Worm (Caenorhabditis elegans) whole organism, young adult: Measurements from ENCODE around the gene gro-1.

Source experiments
- F52B5.7 ChIP-seq: sonication (generic microtip); optimal IDR thresholded peaks from 2 replicates; lab custom pipeline; 2016; ENCODE audit warnings: mild to moderate bottlenecking, missing genetic modification characterization, missing compliant biosample characterization
- Y56A3A.18 ChIP-seq: fragments of 200-800 bp; sonication (Bioruptor generic); IDR thresholded peaks from 2 replicates; pipeline ENCODE4 v1.3.6; 2022; ENCODE audit warnings: missing genetic modification reagents, missing genetic modification characterization, missing compliant biosample characterization
- aptf-3 ChIP-seq: fragments of 200-800 bp; sonication (Bioruptor generic); IDR thresholded peaks from 2 replicates; pipeline ENCODE4 v1.3.6; 2022; ENCODE audit warnings: missing genetic modification characterization, missing compliant biosample characterization
- egl-18 ChIP-seq: fragments of 200-800 bp; sonication (Bioruptor generic); IDR thresholded peaks from 2 replicates; pipeline ENCODE4 v1.3.6; 2022; ENCODE audit warnings: missing genetic modification reagents, missing genetic modification characterization, missing compliant biosample characterization
- pha-4 ChIP-seq: fragments of 150-350 bp; sonication (generic microtip); optimal IDR thresholded peaks from 2 replicates; lab custom pipeline; 2014; ENCODE audit warnings: missing biosample characterization, missing genetic modification reagents, missing genetic modification characterization
- tlf-1 ChIP-seq: fragments of 200-800 bp; sonication (Bioruptor generic); optimal IDR thresholded peaks from 2 replicates; lab custom pipeline; 2018; ENCODE audit warnings: mild to moderate bottlenecking, missing genetic modification characterization, missing compliant biosample characterization

ce11 chrIII:5233140-5233539, 31.8 kb upstream of the gro-1 start:
- TF ChIP-seq egl-18 (GFP tag; lab: Robert Waterston, UW) (no peak), Y56A3A.18 (GFP tag; lab: Robert Waterston, UW) (no peak), F52B5.7 (tag; lab: Kevin White, UChicago) (no peak), tlf-1 (no peak), pha-4 (tag; lab: Kevin White, UChicago) (no peak), aptf-3 (GFP tag; lab: Robert Waterston, UW) (no peak)
